Worm (Caenorhabditis elegans) whole organism, late embryonic: ENCODE measurements around the gene K04G7.1.

Experiments
- C38D4.7 ChIP-seq: fragments of 200-800 bp; sonication (Bioruptor generic); optimal IDR thresholded peaks from 2 replicates; lab custom pipeline; 2018; ENCODE audit warnings: mild to moderate bottlenecking, missing genetic modification characterization, moderate library complexity, missing compliant biosample characterization
- F13H6.1 ChIP-seq: sonication (generic microtip); optimal IDR thresholded peaks from 2 replicates; lab custom pipeline; 2016; ENCODE audit warnings: missing genetic modification characterization, missing compliant biosample characterization
- ceh-34 ChIP-seq: sonication (generic microtip); optimal IDR thresholded peaks from 2 replicates; lab custom pipeline; 2016; ENCODE audit warnings: mild to moderate bottlenecking, missing genetic modification characterization, missing compliant biosample characterization
- ceh-48 ChIP-seq: sonication (generic microtip); optimal IDR thresholded peaks from 2 replicates; lab custom pipeline; 2016; ENCODE audit warnings: missing genetic modification characterization, inconsistent platforms, missing compliant biosample characterization
- che-1 ChIP-seq: sonication (generic microtip); optimal IDR thresholded peaks from 2 replicates; lab custom pipeline; 2016; ENCODE audit warnings: mild to moderate bottlenecking, missing genetic modification characterization, missing compliant biosample characterization
- nhr-11 ChIP-seq: fragments of 150-350 bp; optimal IDR thresholded peaks from 2 replicates; lab custom pipeline; 2014; ENCODE audit warnings: missing biosample characterization, missing genetic modification characterization
- pqm-1 ChIP-seq: sonication (generic microtip); optimal IDR thresholded peaks from 2 replicates; lab custom pipeline; 2016; ENCODE audit warnings: missing genetic modification characterization, missing compliant biosample characterization

- TF ChIP-seq nhr-11 (tag; lab: Kevin White, UChicago), result no peak
- TF ChIP-seq ceh-48 (tag; lab: Kevin White, UChicago), result no peak
- no peak for TF ChIP-seq F13H6.1 (tag; lab: Kevin White, UChicago)
- TF ChIP-seq che-1 (tag; lab: Kevin White, UChicago), result no peak
- no peak for TF ChIP-seq C38D4.7 (GFP tag; lab: Kevin White, UChicago)
- no peak for TF ChIP-seq ceh-34 (tag; lab: Kevin White, UChicago)
- TF ChIP-seq pqm-1, result no peak
These were observed 42.0 kb upstream of the K04G7.1 start for ce11 chrIII:7120477-7120876.
